Worm (Caenorhabditis elegans): ENCODE data around the gene B0454.6.

The B0454.6 gene

ce11 chrII:3056266-3056872, 23.8 kb downstream of the B0454.6 start, which contains the start of gene lin-8:
TSS of gene lin-8 (plus strand) at chrII:3056822.
- TF ChIP-seq dao-5 (tag; optimal IDR thresholded peaks at IDR 0.05), result no peak
- TF ChIP-seq W03F9.2 (tag; optimal IDR thresholded peaks at IDR 0.05), result no peak
- no peak for TF ChIP-seq him-1 (tag; optimal IDR thresholded peaks at IDR 0.05)

DNA sequence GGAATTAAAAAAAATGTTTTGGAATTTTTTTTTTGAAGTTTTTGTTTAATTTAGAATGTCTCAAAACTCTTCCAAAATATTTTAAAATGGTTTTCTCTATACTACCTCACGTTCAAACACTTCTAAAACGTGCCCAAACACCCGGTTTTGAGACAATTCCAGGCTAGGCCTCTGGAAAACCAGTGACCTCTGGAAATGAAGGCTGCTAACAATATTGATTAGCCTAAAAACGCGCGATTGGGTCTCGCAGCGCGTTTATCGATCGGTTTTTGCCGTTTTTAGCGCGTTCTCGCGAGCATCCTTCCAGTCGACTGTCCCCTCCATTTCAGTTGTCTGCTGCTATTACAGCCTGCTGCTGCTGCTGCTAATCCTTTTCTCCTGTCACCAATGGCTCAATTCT, 28.2 kb downstream of the B0454.6 start, which contains the start of gene Y25C1A.6:
Gene Y25C1A.6 (plus strand): TSS at position 301 of the 400 bp plus-strand sequence.
- TF ChIP-seq W03F9.2 (tag; optimal IDR thresholded peaks at IDR 0.05) (no peak), him-1 (tag; optimal IDR thresholded peaks at IDR 0.05) (no peak), dao-5 (tag; optimal IDR thresholded peaks at IDR 0.05) (no peak)

ce11 chrII:3061605-3062004, 29.0 kb downstream of the B0454.6 start:
- no peak for TF ChIP-seq him-1 (tag; optimal IDR thresholded peaks at IDR 0.05)

DNA sequence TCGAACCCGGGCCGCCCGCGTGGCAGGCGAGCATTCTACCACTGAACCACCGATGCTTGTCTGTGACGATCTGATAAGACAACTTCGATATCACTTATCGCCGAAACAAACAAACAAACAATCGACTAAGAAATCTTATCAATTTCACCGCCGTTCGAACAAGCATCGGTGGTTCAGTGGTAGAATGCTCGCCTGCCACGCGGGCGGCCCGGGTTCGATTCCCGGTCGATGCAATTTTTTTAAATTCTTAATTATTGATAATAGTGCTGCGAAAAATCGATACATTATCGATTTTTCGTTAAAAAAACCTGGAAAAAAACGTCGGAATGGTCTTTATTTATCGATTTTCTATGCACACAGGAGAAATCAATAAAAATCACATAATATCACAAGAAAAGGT, 29.6 kb downstream of the B0454.6 start:
- TF ChIP-seq him-1 (tag; optimal IDR thresholded peaks at IDR 0.05), result no peak
- TF ChIP-seq W03F9.2 (tag; optimal IDR thresholded peaks at IDR 0.05), result no peak
- peak; percentile 28 for TF ChIP-seq dao-5 (tag; optimal IDR thresholded peaks at IDR 0.05)

DNA sequence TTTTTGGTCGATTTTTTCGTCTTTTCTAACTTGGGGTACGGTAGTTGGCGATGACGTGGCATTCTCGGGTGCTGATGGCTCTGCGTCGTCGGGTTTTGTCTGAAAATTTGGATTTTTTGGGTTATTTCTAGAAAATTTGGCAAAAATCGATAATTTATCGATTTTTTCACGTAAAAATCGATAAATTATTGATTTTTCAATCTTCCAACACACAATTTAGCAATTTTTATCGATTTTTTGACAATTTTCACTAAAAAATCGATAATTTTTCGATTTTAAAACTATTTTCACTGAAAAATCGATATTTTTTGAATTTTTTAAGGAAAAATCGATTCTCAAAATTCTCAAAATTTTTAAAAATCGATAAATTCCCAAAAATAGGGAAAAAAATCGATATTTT, 30.3 kb downstream of the B0454.6 start:
- TF ChIP-seq W03F9.2 (tag; optimal IDR thresholded peaks at IDR 0.05) (no peak), him-1 (tag; optimal IDR thresholded peaks at IDR 0.05) (no peak), dao-5 (tag; optimal IDR thresholded peaks at IDR 0.05) (no peak)

ce11 chrII:3063366-3063765, 30.8 kb downstream of the B0454.6 start:
- TF ChIP-seq W03F9.2 (tag; optimal IDR thresholded peaks at IDR 0.05), result no peak

DNA sequence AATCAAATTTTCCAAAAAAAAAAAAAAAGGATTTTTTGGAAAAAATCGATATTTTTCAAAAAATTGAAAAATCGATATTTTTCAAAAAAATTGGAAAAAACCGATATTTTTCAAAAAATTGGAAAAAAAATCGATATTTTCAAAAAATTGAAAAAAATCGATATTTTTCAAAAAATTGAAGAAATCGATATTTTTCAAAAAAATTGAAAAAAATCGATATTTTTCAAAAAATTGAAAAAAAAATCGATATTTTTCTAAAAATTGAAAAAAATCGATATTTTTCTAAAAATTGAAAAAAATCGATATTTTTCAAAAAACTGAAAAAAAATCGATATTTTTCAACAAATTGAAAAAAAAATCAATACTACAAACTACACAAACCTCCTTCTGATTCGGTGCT, 31.4 kb downstream of the B0454.6 start:
- TF ChIP-seq him-1 (tag; optimal IDR thresholded peaks at IDR 0.05) (no peak), W03F9.2 (tag; optimal IDR thresholded peaks at IDR 0.05) (no peak), dao-5 (tag; optimal IDR thresholded peaks at IDR 0.05) (no peak)

ce11 chrII:3064631-3065030, 32.1 kb downstream of the B0454.6 start:
- TF ChIP-seq dao-5 (tag; optimal IDR thresholded peaks at IDR 0.05) (no peak), W03F9.2 (tag; optimal IDR thresholded peaks at IDR 0.05) (no peak), him-1 (tag; optimal IDR thresholded peaks at IDR 0.05) (no peak)

DNA sequence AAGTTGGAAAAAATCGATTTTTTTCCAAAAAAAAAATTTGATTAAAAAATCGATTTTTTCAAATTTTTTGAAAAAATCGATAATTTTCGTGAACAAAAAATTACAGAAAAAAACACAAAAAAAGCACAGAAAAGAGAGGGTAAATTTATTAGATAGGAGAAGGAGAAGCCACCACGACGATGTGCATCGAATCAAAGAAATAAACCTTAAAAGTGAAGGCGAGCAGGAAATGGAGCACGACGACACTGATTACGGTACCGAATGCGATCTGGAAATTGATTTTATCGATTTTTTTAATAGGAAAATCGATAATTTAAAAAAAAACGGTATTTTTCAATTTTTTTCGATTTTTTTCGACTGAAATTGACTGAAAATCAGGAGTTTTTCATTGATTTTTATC, 32.5 kb downstream of the B0454.6 start:
- no peak for TF ChIP-seq W03F9.2 (tag; optimal IDR thresholded peaks at IDR 0.05)
- no peak for TF ChIP-seq dao-5 (tag; optimal IDR thresholded peaks at IDR 0.05)
- TF ChIP-seq him-1 (tag; optimal IDR thresholded peaks at IDR 0.05), result no peak

ce11 chrII:3066401-3066800, 33.8 kb downstream of the B0454.6 start:
- no peak for TF ChIP-seq him-1 (tag; optimal IDR thresholded peaks at IDR 0.05)
- TF ChIP-seq W03F9.2 (tag; optimal IDR thresholded peaks at IDR 0.05), result no peak
- TF ChIP-seq dao-5 (tag; optimal IDR thresholded peaks at IDR 0.05), result no peak

- TF ChIP-seq W03F9.2 (tag; optimal IDR thresholded peaks at IDR 0.05) (no peak), him-1 (tag; optimal IDR thresholded peaks at IDR 0.05) (no peak), dao-5 (tag; optimal IDR thresholded peaks at IDR 0.05) (no peak)
Observed at ce11 chrII:3067447-3067846, 34.9 kb downstream of the B0454.6 start.

- TF ChIP-seq him-1 (tag; optimal IDR thresholded peaks at IDR 0.05) (no peak), dao-5 (tag; optimal IDR thresholded peaks at IDR 0.05) (no peak)
Observed at ce11 chrII:3067896-3068295, 35.3 kb downstream of the B0454.6 start.

- TF ChIP-seq him-1 (tag; optimal IDR thresholded peaks at IDR 0.05), result no peak
- TF ChIP-seq W03F9.2 (tag; optimal IDR thresholded peaks at IDR 0.05), result no peak
- TF ChIP-seq dao-5 (tag; optimal IDR thresholded peaks at IDR 0.05), result no peak
Observed at ce11 chrII:3068646-3069045, 36.1 kb downstream of the B0454.6 start.

DNA sequence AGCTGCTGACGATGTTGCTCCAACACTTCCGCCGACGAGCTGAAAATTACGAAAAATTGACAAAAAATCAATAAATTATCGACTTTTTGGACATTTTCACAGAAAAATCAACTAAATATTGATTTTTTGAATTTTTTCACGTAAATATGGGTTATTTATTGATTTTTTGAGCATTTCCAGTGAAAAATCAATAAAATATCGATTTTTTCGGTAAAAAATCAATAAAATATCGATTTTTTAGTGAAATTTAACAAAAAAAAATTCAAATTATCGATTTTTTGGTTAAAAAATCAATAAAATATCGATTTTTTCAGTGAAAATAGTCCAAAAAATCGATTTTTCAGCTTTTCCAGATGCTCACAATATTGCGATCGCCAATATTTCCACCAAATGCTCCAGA, 37.6 kb downstream of the B0454.6 start:
- TF ChIP-seq W03F9.2 (tag; optimal IDR thresholded peaks at IDR 0.05), result no peak
- TF ChIP-seq dao-5 (tag; optimal IDR thresholded peaks at IDR 0.05), result no peak
- no peak for TF ChIP-seq him-1 (tag; optimal IDR thresholded peaks at IDR 0.05)

DNA sequence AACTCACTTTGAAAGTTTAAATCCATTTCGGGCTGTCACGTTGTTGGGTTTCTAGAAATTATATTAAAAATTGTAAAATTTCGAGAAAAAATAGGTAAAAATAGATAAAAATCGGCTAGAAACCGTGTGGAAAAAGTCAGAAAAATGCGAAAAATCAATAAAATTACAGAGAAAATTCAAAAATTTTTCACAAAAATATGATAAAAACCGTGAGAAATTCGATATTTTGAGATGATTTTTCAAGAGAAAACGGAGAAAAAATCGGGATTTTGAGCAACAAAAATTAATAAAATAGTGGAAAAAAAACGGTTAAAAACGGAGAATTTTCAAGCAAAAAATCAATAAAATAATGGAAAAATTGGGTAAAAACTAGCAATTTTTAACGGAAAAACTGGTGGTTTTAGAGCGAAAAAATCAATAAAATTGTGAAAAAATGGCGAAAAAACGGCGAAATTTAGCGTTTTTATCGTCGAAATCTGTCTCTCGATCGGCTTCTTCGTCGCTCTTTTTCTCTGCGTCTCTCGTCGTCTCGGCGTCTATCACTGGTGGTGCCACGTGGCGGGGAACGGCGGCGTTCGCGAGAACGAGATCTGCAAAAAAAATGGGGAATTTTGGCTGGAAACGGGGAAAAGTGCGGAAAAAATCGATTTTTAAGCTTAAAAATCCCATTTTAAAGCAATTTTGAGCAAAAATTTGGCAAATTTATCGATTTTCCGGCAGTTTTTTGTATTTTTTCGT, 38.6 kb downstream of the B0454.6 start, which contains the start of gene Y25C1A.7:
Gene Y25C1A.7 (minus strand): TSS at position 51 of the 738 bp plus-strand sequence.
- TF ChIP-seq dao-5 (tag; optimal IDR thresholded peaks at IDR 0.05), result no peak
- no peak for TF ChIP-seq W03F9.2 (tag; optimal IDR thresholded peaks at IDR 0.05)
- no peak for TF ChIP-seq him-1 (tag; optimal IDR thresholded peaks at IDR 0.05)
